Fruit fly (Drosophila melanogaster) whole organism, embryonic: Measurements from ENCODE around the gene Mkp3.
A peak's percentile ranks its signal among the peaks of the same experiment; 100 is the strongest.

Source experiments
- Abd-B ChIP-seq: fragments of 200-800 bp; sonication (Bioruptor generic); optimal IDR thresholded peaks from 2 replicates; lab custom pipeline; 2018; ENCODE audit warnings: missing biosample characterization, mild to moderate bottlenecking, missing genetic modification characterization, moderate library complexity
- Ada2b ChIP-seq: fragments of 200-800 bp; sonication (Bioruptor generic); IDR thresholded peaks from 2 replicates; pipeline ENCODE4 v1.3.6; 2022; ENCODE audit warnings: missing biosample characterization, missing genetic modification characterization
- Antp ChIP-seq: fragments of 200-800 bp; sonication (Bioruptor generic); optimal IDR thresholded peaks from 3 replicates; lab custom pipeline; 2016; ENCODE audit warnings: missing biosample characterization, missing genetic modification characterization
- BtbVII ChIP-seq: fragments of 200-800 bp; sonication (Bioruptor generic); optimal IDR thresholded peaks from 3 replicates; lab custom pipeline; 2017; ENCODE audit warnings: missing biosample characterization, mild to moderate bottlenecking, missing genetic modification characterization
- CG10274 ChIP-seq: fragments of 200-800 bp; sonication (Bioruptor generic); optimal IDR thresholded peaks from 3 replicates; lab custom pipeline; 2017; ENCODE audit warnings: missing biosample characterization, mild to moderate bottlenecking, missing genetic modification characterization
- CG12659 ChIP-seq: fragments of 200-800 bp; sonication (Bioruptor generic); optimal IDR thresholded peaks from 3 replicates; lab custom pipeline; 2017; ENCODE audit warnings: mild to moderate bottlenecking, missing biosample characterization, missing genetic modification reagents, missing genetic modification characterization
- CG14860 ChIP-seq: fragments of 200-800 bp; sonication (Bioruptor generic); IDR thresholded peaks from 3 replicates; pipeline ENCODE4 v1.3.6; 2022; ENCODE audit warnings: missing biosample characterization, missing genetic modification characterization; ENCODE audit not compliant: partially characterized antibody
- CG16779 ChIP-seq: fragments of 200-800 bp; sonication (Bioruptor generic); IDR thresholded peaks from 2 replicates; pipeline ENCODE4 v1.3.6; 2022; ENCODE audit warnings: missing biosample characterization, missing genetic modification characterization
- CG17361 ChIP-seq: fragments of 200-800 bp; sonication (Bioruptor generic); IDR thresholded peaks from 3 replicates; pipeline ENCODE4 v1.3.6; 2022; ENCODE audit warnings: missing biosample characterization, missing genetic modification characterization
- CG17568 ChIP-seq: fragments of 200-800 bp; sonication (Bioruptor generic); optimal IDR thresholded peaks from 2 replicates; lab custom pipeline; 2018; ENCODE audit warnings: missing biosample characterization, mild to moderate bottlenecking, missing genetic modification characterization, moderate library complexity
- CG18599 ChIP-seq: fragments of 200-800 bp; sonication (Bioruptor generic); optimal IDR thresholded peaks from 3 replicates; lab custom pipeline; 2017; ENCODE audit warnings: missing biosample characterization, missing genetic modification characterization, mild to moderate bottlenecking, moderate library complexity, missing genetic modification reagents
- CG2120 ChIP-seq: fragments of 200-800 bp; sonication (Bioruptor generic); optimal IDR thresholded peaks from 3 replicates; lab custom pipeline; 2016; ENCODE audit warnings: missing biosample characterization, missing genetic modification characterization
- CG31365 ChIP-seq: fragments of 200-800 bp; sonication (Bioruptor generic); optimal IDR thresholded peaks from 2 replicates; lab custom pipeline; 2018; ENCODE audit warnings: missing biosample characterization, mild to moderate bottlenecking, missing genetic modification characterization
- CG3281 ChIP-seq: fragments of 200-800 bp; sonication (Bioruptor generic); optimal IDR thresholded peaks from 3 replicates; lab custom pipeline; 2017; ENCODE audit warnings: missing biosample characterization, mild to moderate bottlenecking, missing genetic modification characterization
- CG34224 ChIP-seq: fragments of 200-800 bp; sonication (Bioruptor generic); IDR thresholded peaks from 3 replicates; pipeline ENCODE4 v1.3.6; 2022; ENCODE audit warnings: missing biosample characterization, missing genetic modification characterization; ENCODE audit not compliant: partially characterized antibody
- CG4282 ChIP-seq: fragments of 200-800 bp; sonication (Bioruptor generic); optimal IDR thresholded peaks from 2 replicates; lab custom pipeline; 2016; ENCODE audit warnings: missing biosample characterization, missing genetic modification characterization
- CG6254 ChIP-seq: fragments of 200-800 bp; sonication (Bioruptor generic); optimal IDR thresholded peaks from 3 replicates; lab custom pipeline; 2017; ENCODE audit warnings: mild to moderate bottlenecking, missing biosample characterization, missing genetic modification reagents, missing genetic modification characterization
- CG7839 ChIP-seq: fragments of 200-800 bp; sonication (Bioruptor generic); optimal IDR thresholded peaks from 3 replicates; lab custom pipeline; 2018; ENCODE audit warnings: missing biosample characterization, mild to moderate bottlenecking, missing genetic modification characterization, moderate library complexity
- CG8290 ChIP-seq, 3 experiments: fragments of 200-800 bp; sonication (Bioruptor generic); optimal IDR thresholded peaks; 2 replicates each; lab custom pipeline; 2016 to 2019; ENCODE audit warnings: missing biosample characterization in 3 of 3, missing genetic modification characterization in 3 of 3, mild to moderate bottlenecking in 2 of 3, moderate library complexity in 1 of 3
- CG9215 ChIP-seq: fragments of 200-800 bp; sonication (Bioruptor generic); IDR thresholded peaks from 2 replicates; pipeline ENCODE4 v1.3.6; 2022; ENCODE audit warnings: missing biosample characterization, missing genetic modification characterization
- Dbx ChIP-seq: fragments of 200-800 bp; sonication (Bioruptor generic); IDR thresholded peaks from 3 replicates; pipeline ENCODE4 v1.3.6; 2022; ENCODE audit warnings: missing biosample characterization, missing genetic modification characterization
- HLH3B ChIP-seq: fragments of 200-800 bp; sonication (Bioruptor generic); IDR thresholded peaks from 2 replicates; pipeline ENCODE4 v1.3.6; 2022; ENCODE audit warnings: missing biosample characterization, missing genetic modification characterization
- Hand ChIP-seq: fragments of 200-800 bp; sonication (Bioruptor generic); optimal IDR thresholded peaks from 2 replicates; lab custom pipeline; 2017; ENCODE audit warnings: mild to moderate bottlenecking, missing biosample characterization, missing genetic modification reagents, missing genetic modification characterization
- HmgZ ChIP-seq: fragments of 200-800 bp; sonication (Bioruptor generic); optimal IDR thresholded peaks from 2 replicates; lab custom pipeline; 2018; ENCODE audit warnings: missing biosample characterization, mild to moderate bottlenecking, missing genetic modification characterization
- Hr3 ChIP-seq: fragments of 200-800 bp; sonication (Bioruptor generic); optimal IDR thresholded peaks from 3 replicates; lab custom pipeline; 2016; ENCODE audit warnings: missing biosample characterization, missing genetic modification characterization
- Lpt ChIP-seq: fragments of >200 bp; optimal IDR thresholded peaks from 2 replicates; lab custom pipeline; 2018; ENCODE audit warnings: missing biosample characterization, missing genetic modification characterization
- Ptx1 ChIP-seq: fragments of 200-800 bp; sonication (Bioruptor generic); IDR thresholded peaks from 2 replicates; pipeline ENCODE4 v1.3.6; 2022; ENCODE audit warnings: missing biosample characterization, missing genetic modification characterization
- Side ChIP-seq: fragments of 200-800 bp; sonication (Bioruptor generic); optimal IDR thresholded peaks from 2 replicates; lab custom pipeline; 2016; ENCODE audit warnings: missing biosample characterization, missing genetic modification characterization
- Sox102F ChIP-seq: fragments of 200-800 bp; sonication (Bioruptor generic); optimal IDR thresholded peaks from 2 replicates; lab custom pipeline; 2018; ENCODE audit warnings: missing biosample characterization, mild to moderate bottlenecking, missing genetic modification characterization, moderate library complexity
- Sry-β ChIP-seq: fragments of 200-800 bp; sonication (Bioruptor generic); optimal IDR thresholded peaks from 2 replicates; lab custom pipeline; 2018; ENCODE audit warnings: missing biosample characterization, mild to moderate bottlenecking, missing genetic modification characterization, moderate library complexity
- Stat92E ChIP-seq, 3 experiments: fragments of >200 bp in 2 of 3; fragments of 200-800 bp in 1 of 3; sonication (Bioruptor generic) in 1 of 3; optimal IDR thresholded peaks; 2 replicates each; lab custom pipeline; 2017 to 2019; ENCODE audit warnings: missing biosample characterization in 3 of 3, missing genetic modification characterization in 3 of 3, mild to moderate bottlenecking in 1 of 3, moderate library complexity in 1 of 3
- Trl ChIP-seq, 3 experiments: fragments of >200 bp in 2 of 3; fragments of 200-800 bp in 1 of 3; sonication (Bioruptor generic) in 1 of 3; optimal IDR thresholded peaks; 2 replicates in 1 of 3; 3 replicates in 2 of 3; lab custom pipeline; 2016 to 2017; ENCODE audit warnings: missing biosample characterization in 1 of 3, missing genetic modification characterization in 1 of 3
- ab ChIP-seq: fragments of 200-800 bp; sonication (Bioruptor generic); optimal IDR thresholded peaks from 2 replicates; lab custom pipeline; 2016; ENCODE audit warnings: missing biosample characterization, missing genetic modification characterization
- ash1 ChIP-seq: fragments of 200-800 bp; sonication (Bioruptor generic); optimal IDR thresholded peaks from 2 replicates; lab custom pipeline; 2018; ENCODE audit warnings: missing biosample characterization, mild to moderate bottlenecking, missing genetic modification characterization
- ato ChIP-seq: fragments of 200-800 bp; sonication (Bioruptor generic); IDR thresholded peaks from 2 replicates; pipeline ENCODE4 v1.3.6; 2022; ENCODE audit warnings: missing biosample characterization, missing genetic modification characterization; ENCODE audit not compliant: partially characterized antibody
- cwo ChIP-seq: fragments of 200-800 bp; sonication (Bioruptor generic); optimal IDR thresholded peaks from 3 replicates; lab custom pipeline; 2017; ENCODE audit warnings: missing biosample characterization, missing genetic modification characterization, mild to moderate bottlenecking, moderate library complexity, missing genetic modification reagents
- disco-r ChIP-seq: fragments of 200-800 bp; sonication (Bioruptor generic); optimal IDR thresholded peaks from 2 replicates; lab custom pipeline; 2016; ENCODE audit warnings: missing biosample characterization, missing genetic modification characterization
- hb ChIP-seq: fragments of 200-800 bp; sonication (Bioruptor generic); IDR thresholded peaks from 3 replicates; pipeline ENCODE4 v1.3.6; 2022; ENCODE audit warnings: missing biosample characterization, missing genetic modification characterization; ENCODE audit not compliant: partially characterized antibody
- kni ChIP-seq: fragments of 200-800 bp; sonication (Bioruptor generic); optimal IDR thresholded peaks from 3 replicates; lab custom pipeline; 2017; ENCODE audit warnings: mild to moderate bottlenecking, missing biosample characterization, missing genetic modification reagents, missing genetic modification characterization
- otp ChIP-seq: fragments of 200-800 bp; sonication (Bioruptor generic); IDR thresholded peaks from 3 replicates; pipeline ENCODE4, ENCODE4 v1.3.6; 2022; ENCODE audit warnings: missing biosample characterization, missing genetic modification characterization
- prd ChIP-seq, 3 experiments: fragments of >200 bp in 2 of 3; fragments of 200-800 bp in 1 of 3; sonication (Bioruptor generic) in 1 of 3; optimal IDR thresholded peaks in 2 of 3; IDR thresholded peaks in 1 of 3; 2 replicates in 2 of 3; 3 replicates in 1 of 3; pipeline versions ENCODE4 v1.3.6 to Lab custom; 2017 to 2022; ENCODE audit warnings: missing biosample characterization in 1 of 3, missing genetic modification characterization in 1 of 3
- pros ChIP-seq: fragments of 200-800 bp; sonication (Bioruptor generic); optimal IDR thresholded peaks from 3 replicates; lab custom pipeline; 2019; ENCODE audit warnings: missing biosample characterization, mild to moderate bottlenecking, missing genetic modification characterization, moderate library complexity
- ranshi ChIP-seq: fragments of 200-800 bp; sonication (Bioruptor generic); IDR thresholded peaks from 2 replicates; pipeline ENCODE4 v1.3.6; 2022; ENCODE audit warnings: missing biosample characterization, missing genetic modification characterization
- sqz ChIP-seq: fragments of 200-800 bp; sonication (Bioruptor generic); optimal IDR thresholded peaks from 3 replicates; lab custom pipeline; 2018; ENCODE audit warnings: missing biosample characterization, mild to moderate bottlenecking, missing genetic modification characterization
- sr ChIP-seq: fragments of 200-800 bp; sonication (Bioruptor generic); IDR thresholded peaks from 3 replicates; pipeline ENCODE4 v1.3.6; 2022; ENCODE audit warnings: missing biosample characterization, missing genetic modification characterization
- unpg ChIP-seq: fragments of 200-800 bp; sonication (Bioruptor generic); optimal IDR thresholded peaks from 3 replicates; lab custom pipeline; 2018; ENCODE audit warnings: missing biosample characterization, mild to moderate bottlenecking, missing genetic modification characterization, moderate library complexity
- z ChIP-seq: fragments of 200-800 bp; sonication (Bioruptor generic); IDR thresholded peaks from 3 replicates; pipeline ENCODE4 v1.3.6; 2022; ENCODE audit warnings: missing biosample characterization, missing genetic modification characterization
- zfh1 ChIP-seq: fragments of 200-800 bp; sonication (Bioruptor generic); IDR thresholded peaks from 3 replicates; pipeline ENCODE4 v1.3.6; 2022; ENCODE audit warnings: missing biosample characterization, missing genetic modification characterization

Gene Mkp3

DNA sequence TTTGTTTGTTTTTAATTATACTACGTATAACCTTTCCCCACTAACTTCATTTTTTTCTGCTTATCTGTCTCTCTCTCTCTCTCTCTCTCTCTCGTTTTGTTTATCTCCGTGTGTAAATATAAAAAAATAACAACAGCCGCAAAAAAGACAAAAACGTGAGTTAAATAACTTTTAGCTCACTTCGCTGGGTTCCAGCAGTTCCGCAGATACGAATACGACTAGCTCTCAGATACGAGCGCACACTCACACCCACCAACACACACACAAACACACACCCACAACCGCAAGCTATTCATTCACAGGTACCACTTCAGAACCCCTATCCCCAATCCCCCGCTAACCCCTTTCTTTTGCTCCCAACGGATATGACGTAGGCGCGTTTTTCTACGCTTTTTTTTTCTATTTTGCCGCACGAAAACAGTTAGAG is 14.0 kb downstream of the Mkp3 start (continued):
- no peak for TF ChIP-seq unpg
- peak; percentile 16 for TF ChIP-seq CG31365
- peak; percentile 8 for TF ChIP-seq Hand
- TF ChIP-seq Sry-β = no peak
- TF ChIP-seq Ptx1 (GFP tag; lab: Robert Waterston, UW) = no peak
- TF ChIP-seq Side (GFP tag; lab: Kevin White, UChicago) = no peak
- TF ChIP-seq otp = no peak
- no peak for TF ChIP-seq HLH3B (GFP tag; lab: Robert Waterston, UW)
- no peak for TF ChIP-seq CG6254 (GFP tag; lab: Kevin White, UChicago)
- TF ChIP-seq Lpt (GFP tag; lab: Kevin White, UChicago) = no peak
- no peak for TF ChIP-seq CG2120 (GFP tag; lab: Kevin White, UChicago)
- no peak for TF ChIP-seq prd (optimal IDR thresholded peaks at IDR 0.05; lab: Kevin White, UChicago)
- no peak for TF ChIP-seq prd (GFP tag; IDR thresholded peaks at IDR 0.05; lab: Robert Waterston, UW)
- TF ChIP-seq sr (GFP tag; lab: Robert Waterston, UW) = peak; percentile 72; the same call in 1 of the 3 replicates
- TF ChIP-seq CG18599 (GFP tag; lab: Kevin White, UChicago) = peak; percentile 53
- TF ChIP-seq CG7839 = no peak
- TF ChIP-seq CG9215 = no peak
- peak; percentile 19 for TF ChIP-seq BtbVII (GFP tag; lab: Kevin White, UChicago)
- no peak for TF ChIP-seq CG8290 (GFP tag; optimal IDR thresholded peaks at IDR 0.05; lab: Kevin White, UChicago)
- TF ChIP-seq CG8290 (tag; optimal IDR thresholded peaks at IDR 0.05; lab: Kevin White, UChicago) = peak in 1 of 2 experiments; percentile 27
- TF ChIP-seq CG17568 (GFP tag; lab: Kevin White, UChicago) = peak; percentile 19
- 0 out of 3 replicates have a peak, but pooled peaks have one; percentile 17 for TF ChIP-seq CG17361 (GFP tag; lab: Robert Waterston, UW)
- 0 out of 3 replicates have a peak, but pooled peaks have one; percentile 6 for TF ChIP-seq z
- no peak for TF ChIP-seq Ada2b (GFP tag; lab: Robert Waterston, UW)
- peak; percentile 93 for TF ChIP-seq cwo
- no peak for TF ChIP-seq CG10274
- no peak for TF ChIP-seq Hr3
- TF ChIP-seq CG4282 (GFP tag; lab: Kevin White, UChicago) = no peak
- no peak for TF ChIP-seq zfh1 (GFP tag; lab: Robert Waterston, UW)
- TF ChIP-seq ab (GFP tag; lab: Kevin White, UChicago) = no peak
- no peak for TF ChIP-seq hb
- TF ChIP-seq Stat92E (GFP tag; optimal IDR thresholded peaks at IDR 0.05; lab: Kevin White, UChicago) = no peak
- TF ChIP-seq CG3281 (GFP tag; lab: Kevin White, UChicago) = peak; percentile 39
- no peak for TF ChIP-seq CG12659 (GFP tag; lab: Kevin White, UChicago)
- peak; percentile 77 for TF ChIP-seq sqz
- peak; percentile 74 for TF ChIP-seq kni (GFP tag; lab: Kevin White, UChicago)
- TF ChIP-seq HmgZ (tag; lab: Kevin White, UChicago) = peak; percentile 49
- TF ChIP-seq CG34224 (GFP tag; lab: Robert Waterston, UW) = no peak; the same call in 2 of the 3 replicates
- TF ChIP-seq Trl (optimal IDR thresholded peaks at IDR 0.05; lab: Kevin White, UChicago) = peak; percentile 10 to 74
- TF ChIP-seq Trl (GFP tag; optimal IDR thresholded peaks at IDR 0.05; lab: Kevin White, UChicago) = no peak
- TF ChIP-seq disco-r (GFP tag; lab: Kevin White, UChicago) = no peak
- TF ChIP-seq ash1 (GFP tag; lab: Kevin White, UChicago) = no peak
- TF ChIP-seq Sox102F (GFP tag; lab: Kevin White, UChicago) = no peak
- no peak for TF ChIP-seq CG14860 (GFP tag; lab: Robert Waterston, UW)
- peak; percentile 43 for TF ChIP-seq pros (GFP tag; lab: Kevin White, UChicago)
- TF ChIP-seq CG16779 (GFP tag; lab: Robert Waterston, UW) = no peak
- no peak for TF ChIP-seq ato (GFP tag; lab: Robert Waterston, UW)
- peak; percentile 50; the same call in 1 of the 3 replicates for TF ChIP-seq Dbx (GFP tag; lab: Robert Waterston, UW)
- TF ChIP-seq ranshi (GFP tag; lab: Robert Waterston, UW) = peak; percentile 46; the same call in 1 of the 2 replicates
- no peak for TF ChIP-seq Antp (GFP tag; lab: Kevin White, UChicago)
- no peak for TF ChIP-seq Abd-B (GFP tag; lab: Kevin White, UChicago)
